Worm (Caenorhabditis elegans) whole organism, L4 larva: ENCODE results near the gene ule-5.

Source experiments
- F10B5.3 ChIP-seq: sonication (generic microtip); optimal IDR thresholded peaks from 2 replicates; lab custom pipeline; 2016; ENCODE audit warnings: mild to moderate bottlenecking, missing genetic modification characterization, missing compliant biosample characterization
- F37D6.2 ChIP-seq: sonication (generic microtip); optimal IDR thresholded peaks from 2 replicates; lab custom pipeline; 2016; ENCODE audit warnings: mild to moderate bottlenecking, missing genetic modification characterization, missing compliant biosample characterization
- F49E8.2 ChIP-seq: sonication (generic microtip); optimal IDR thresholded peaks from 2 replicates; lab custom pipeline; 2016; ENCODE audit warnings: missing compliant biosample characterization, mild to moderate bottlenecking, missing genetic modification characterization, borderline replicate concordance
- R02D3.7 ChIP-seq: fragments of 150-350 bp; sonication (generic microtip); optimal IDR thresholded peaks from 3 replicates; lab custom pipeline; 2014; ENCODE audit warnings: missing biosample characterization, missing genetic modification characterization
- T20F7.1 ChIP-seq: fragments of 200-800 bp; sonication (Bioruptor generic); optimal IDR thresholded peaks from 2 replicates; lab custom pipeline; 2018; ENCODE audit warnings: mild to moderate bottlenecking, missing genetic modification characterization, missing compliant biosample characterization
- T26A8.4 ChIP-seq: fragments of 200-800 bp; sonication (Bioruptor generic); IDR thresholded peaks from 2 replicates; pipeline ENCODE4 v1.3.6; 2022; ENCODE audit warnings: missing genetic modification characterization, missing compliant biosample characterization
- Y48G9A.11 ChIP-seq: fragments of 200-800 bp; sonication (Bioruptor generic); IDR thresholded peaks from 2 replicates; pipeline ENCODE4 v1.3.6; 2022; ENCODE audit warnings: missing genetic modification reagents, missing genetic modification characterization, missing compliant biosample characterization
- Y75B8A.6 ChIP-seq: fragments of 200-800 bp; sonication (Bioruptor generic); IDR thresholded peaks from 2 replicates; pipeline ENCODE4 v1.3.6; 2022; ENCODE audit warnings: missing genetic modification reagents, missing genetic modification characterization, missing compliant biosample characterization
- ZK337.2 ChIP-seq: fragments of 200-800 bp; sonication (Bioruptor generic); IDR thresholded peaks from 2 replicates; pipeline ENCODE4 v1.3.6; 2022; ENCODE audit warnings: missing genetic modification reagents, missing genetic modification characterization, missing compliant biosample characterization
- ZK546.5 ChIP-seq, 2 experiments: sonication (generic microtip); optimal IDR thresholded peaks; 2 replicates each; lab custom pipeline; 2017; ENCODE audit warnings: missing biosample characterization in 2 of 2, missing genetic modification characterization in 2 of 2
- aha-1 ChIP-seq: fragments of 150-350 bp; peaks from one replicate; lab custom pipeline; 2014; ENCODE audit warnings: missing biosample characterization, missing genetic modification characterization
- aly-2 ChIP-seq: sonication (generic microtip); optimal IDR thresholded peaks from 2 replicates; lab custom pipeline; 2018; ENCODE audit warnings: missing biosample characterization, missing genetic modification characterization
- arid-1 ChIP-seq: fragments of 200-800 bp; sonication (Bioruptor generic); conservative IDR thresholded peaks from 2 replicates; pipeline ENCODE4 v1.3.6; 2022; ENCODE audit warnings: missing genetic modification reagents, missing genetic modification characterization, missing compliant biosample characterization
- ceh-28 ChIP-seq: fragments of 150-350 bp; optimal IDR thresholded peaks from 2 replicates; lab custom pipeline; 2014; ENCODE audit warnings: missing biosample characterization, missing genetic modification reagents, missing genetic modification characterization
- ceh-62 ChIP-seq: sonication (generic microtip); optimal IDR thresholded peaks from 2 replicates; lab custom pipeline; 2017; ENCODE audit warnings: missing biosample characterization, missing genetic modification characterization
- ceh-82 ChIP-seq: sonication (generic microtip); optimal IDR thresholded peaks from 2 replicates; lab custom pipeline; 2017; ENCODE audit warnings: missing biosample characterization, missing genetic modification characterization
- daf-12 ChIP-seq: fragments of 150-350 bp; optimal IDR thresholded peaks from 2 replicates; lab custom pipeline; 2014; ENCODE audit warnings: missing biosample characterization, missing genetic modification reagents, missing genetic modification characterization
- daf-19 ChIP-seq: fragments of 200-800 bp; sonication (Bioruptor generic); conservative IDR thresholded peaks from 2 replicates; pipeline ENCODE4 v1.3.6; 2022; ENCODE audit warnings: missing genetic modification characterization, missing compliant biosample characterization
- egl-27 ChIP-seq: sonication (generic microtip); optimal IDR thresholded peaks from 3 replicates; lab custom pipeline; 2017; ENCODE audit warnings: missing biosample characterization, missing genetic modification reagents, missing genetic modification characterization
- fos-1 ChIP-seq: fragments of 150-350 bp; optimal IDR thresholded peaks from 2 replicates; lab custom pipeline; 2014; ENCODE audit warnings: missing biosample characterization, missing genetic modification characterization
- lim-7 ChIP-seq: fragments of 200-800 bp; sonication (Bioruptor generic); IDR thresholded peaks from 2 replicates; pipeline ENCODE4 v1.3.6; 2022; ENCODE audit warnings: missing genetic modification characterization, missing compliant biosample characterization
- lin-38 ChIP-seq: fragments of 200-800 bp; sonication (Bioruptor generic); IDR thresholded peaks from 2 replicates; pipeline ENCODE4 v1.3.6; 2022; ENCODE audit warnings: missing genetic modification reagents, missing genetic modification characterization, missing compliant biosample characterization
- madf-9 ChIP-seq: fragments of 200-800 bp; sonication (Bioruptor generic); conservative IDR thresholded peaks from 2 replicates; pipeline ENCODE4 v1.3.6; 2022; ENCODE audit warnings: missing genetic modification reagents, missing genetic modification characterization, missing compliant biosample characterization
- mep-1 ChIP-seq: fragments of 150-350 bp; sonication (generic microtip); optimal IDR thresholded peaks from 3 replicates; lab custom pipeline; 2014; ENCODE audit warnings: missing biosample characterization, missing genetic modification characterization
- nhr-10 ChIP-seq: fragments of 150-350 bp; optimal IDR thresholded peaks from 2 replicates; lab custom pipeline; 2014; ENCODE audit warnings: missing biosample characterization, missing genetic modification characterization
- nhr-102 ChIP-seq: sonication (generic microtip); optimal IDR thresholded peaks from 2 replicates; lab custom pipeline; 2016; ENCODE audit warnings: mild to moderate bottlenecking, missing genetic modification characterization, moderate library complexity, missing compliant biosample characterization
- nhr-11 ChIP-seq: fragments of 150-350 bp; optimal IDR thresholded peaks from 2 replicates; lab custom pipeline; 2014; ENCODE audit warnings: missing biosample characterization, missing genetic modification characterization
- nhr-41 ChIP-seq: fragments of 200-800 bp; sonication (Bioruptor generic); IDR thresholded peaks from 2 replicates; pipeline ENCODE4 v1.3.6; 2022; ENCODE audit warnings: missing genetic modification reagents, missing genetic modification characterization, missing compliant biosample characterization
- pha-4 ChIP-seq, 2 experiments: fragments of 150-350 bp in 1 of 2; fragments of 200-800 bp in 1 of 2; sonication (Bioruptor generic) in 1 of 2; IDR thresholded peaks in 1 of 2; optimal IDR thresholded peaks in 1 of 2; 2 replicates each; pipeline versions ENCODE4 v1.3.6 to Lab custom; 2014 to 2022; ENCODE audit warnings: missing genetic modification characterization in 2 of 2, missing genetic modification reagents in 2 of 2, missing biosample characterization in 1 of 2, missing compliant biosample characterization in 1 of 2
- rbr-2 ChIP-seq: sonication (generic microtip); optimal IDR thresholded peaks from 2 replicates; lab custom pipeline; 2016; ENCODE audit warnings: missing genotype, missing genetic modification characterization, missing compliant biosample characterization
- sdz-12 ChIP-seq: fragments of 200-800 bp; sonication (Bioruptor generic); optimal IDR thresholded peaks from 2 replicates; lab custom pipeline; 2018; ENCODE audit warnings: mild to moderate bottlenecking, missing genetic modification characterization, missing compliant biosample characterization
- set-16 ChIP-seq: fragments of 200-800 bp; sonication (Bioruptor generic); IDR thresholded peaks from 2 replicates; pipeline ENCODE4 v1.3.6; 2022; ENCODE audit warnings: missing genetic modification reagents, missing genetic modification characterization, missing compliant biosample characterization
- skn-1 ChIP-seq: fragments of 150-350 bp; optimal IDR thresholded peaks from 2 replicates; lab custom pipeline; 2014; ENCODE audit warnings: missing biosample characterization, missing genetic modification characterization
- tag-97 ChIP-seq: fragments of 200-800 bp; sonication (Bioruptor generic); IDR thresholded peaks from 2 replicates; pipeline ENCODE4 v1.3.6; 2022; ENCODE audit warnings: missing genetic modification characterization, missing compliant biosample characterization
- tra-1 ChIP-seq: fragments of 200-800 bp; sonication (Bioruptor generic); IDR thresholded peaks from 2 replicates; pipeline ENCODE4 v1.3.6; 2022; ENCODE audit warnings: missing genetic modification reagents, missing genetic modification characterization, missing compliant biosample characterization
- unc-62 ChIP-seq, 3 experiments: fragments of 150-350 bp in 1 of 3; sonication (generic microtip); optimal IDR thresholded peaks in 2 of 3; peaks in 1 of 3; 1 replicate in 1 of 3; 2 replicates in 2 of 3; lab custom pipeline; 2014 to 2017; ENCODE audit warnings: missing biosample characterization in 3 of 3, missing genetic modification characterization in 3 of 3, missing genetic modification reagents in 3 of 3, missing genotype in 1 of 3
- zfp-2 ChIP-seq: sonication (generic microtip); optimal IDR thresholded peaks from 2 replicates; lab custom pipeline; 2016; ENCODE audit warnings: mild to moderate bottlenecking, missing genetic modification characterization, missing compliant biosample characterization
- ztf-11 ChIP-seq: fragments of 150-350 bp; optimal IDR thresholded peaks from 2 replicates; lab custom pipeline; 2014; ENCODE audit warnings: missing biosample characterization, missing genetic modification characterization

Gene ule-5

DNA sequence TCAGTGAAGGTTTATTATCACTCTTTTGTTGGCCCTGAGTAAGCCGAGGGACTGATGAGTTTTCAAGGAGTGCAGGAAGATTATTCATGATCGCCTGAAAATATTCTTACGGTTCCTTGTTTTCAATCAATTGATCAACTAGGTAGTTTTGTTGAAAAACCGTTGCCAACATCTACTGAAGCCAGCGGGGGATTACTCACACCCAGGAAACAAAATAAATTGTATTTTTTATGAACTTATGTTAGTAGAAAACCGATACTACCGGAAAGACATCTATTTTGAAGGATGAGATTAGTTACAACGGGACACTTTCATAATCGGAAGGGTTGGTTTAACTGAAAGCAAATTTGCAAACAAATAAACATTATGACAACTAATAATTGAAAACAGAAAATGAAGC is 4.8 kb upstream of the ule-5 start, which contains the start of gene Y62H9A.2:
Y62H9A.2 (minus strand) TSS at position 101 of the 400 bp plus-strand sequence.
- TF ChIP-seq ceh-62 (tag; lab: Kevin White, UChicago): no peak
- TF ChIP-seq ztf-11: no peak
- TF ChIP-seq F49E8.2 (tag; lab: Kevin White, UChicago): no peak
- TF ChIP-seq ceh-28 (tag; lab: Kevin White, UChicago): no peak
- TF ChIP-seq lin-38 (GFP tag; lab: Robert Waterston, UW): no peak
- no peak for TF ChIP-seq F10B5.3 (tag; lab: Kevin White, UChicago)

DNA sequence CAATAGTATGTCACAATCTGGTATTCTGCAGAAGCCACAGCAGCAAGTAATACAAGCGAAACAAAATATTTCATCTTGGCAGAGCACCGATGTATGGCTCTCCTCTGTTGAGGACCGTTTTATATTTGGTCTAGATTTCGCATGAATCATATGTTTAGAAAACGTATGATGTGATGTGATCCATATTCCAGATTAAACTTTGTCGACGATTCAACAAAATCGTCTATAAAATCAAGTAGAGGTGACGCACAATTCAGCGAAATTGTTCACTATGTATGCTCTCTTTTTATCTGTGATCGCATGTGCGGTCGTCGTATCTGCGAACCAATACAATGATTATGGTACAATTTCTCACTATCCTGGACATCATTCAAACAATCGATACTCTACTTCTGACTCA is 3.1 kb upstream of the ule-5 start, which contains the start of the genes Y62H9A.3 and Y62H9A.4:
Y62H9A.3 (minus strand) TSS at position 101 of the 400 bp plus-strand sequence.
Y62H9A.4 (plus strand) TSS at position 256 of the 400 bp plus-strand sequence.
- TF ChIP-seq unc-62 (GFP tag; optimal IDR thresholded peaks at IDR 0.05 in 1 of 2; lab: Kevin White, UChicago) (peak in 1 of 2 experiments; percentile 55), unc-62 (tag; optimal IDR thresholded peaks at IDR 0.05; lab: Kevin White, UChicago) (no peak), tag-97 (GFP tag; lab: Robert Waterston, UW) (no peak)
- TF ChIP-seq, all 104 proteins: peak for 1

DNA sequence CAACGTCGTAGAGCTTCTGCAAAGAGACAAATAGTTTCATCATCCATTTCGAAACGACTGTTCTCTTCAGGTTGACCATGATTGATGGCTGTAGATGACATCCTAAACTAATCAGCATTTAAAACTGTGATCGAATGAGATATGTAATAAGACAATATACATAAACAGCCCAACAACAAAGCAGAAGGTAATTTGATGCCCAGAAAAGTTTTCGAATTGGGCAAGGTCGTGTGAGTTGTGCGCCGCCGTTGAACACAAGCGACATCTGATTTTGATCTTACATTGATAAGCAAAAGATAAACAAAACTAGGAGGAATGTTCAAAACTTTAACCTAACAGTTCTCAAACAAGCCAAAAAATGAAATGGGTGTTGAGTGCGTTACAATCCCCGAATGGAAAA is 2.6 kb downstream of the ule-5 start, which contains the start of gene Y62H9A.7:
Y62H9A.7 (minus strand) TSS at position 101 of the 400 bp plus-strand sequence.
- TF ChIP-seq skn-1 (tag; lab: Kevin White, UChicago) (no peak), daf-19 (GFP tag; lab: Robert Waterston, UW) (no peak), daf-12 (tag; lab: Kevin White, UChicago) (no peak)

DNA sequence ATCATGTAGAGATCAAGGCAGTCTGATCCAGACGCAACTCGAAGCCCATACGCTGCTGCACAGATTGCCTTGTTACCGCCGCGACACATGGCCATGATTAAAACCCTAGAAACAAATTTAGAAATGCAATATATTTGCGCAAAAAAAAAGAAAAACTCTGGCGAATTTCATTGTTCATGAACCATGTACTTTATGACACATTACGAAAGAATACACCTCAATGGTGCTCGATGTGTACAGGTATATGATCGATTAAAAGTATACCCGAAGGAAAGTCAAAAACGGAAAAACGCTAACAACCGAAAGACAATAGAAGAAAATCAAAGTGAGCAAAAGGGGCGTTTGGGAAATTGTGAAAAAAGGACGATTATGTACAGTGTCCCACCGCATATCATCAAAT is 9.4 kb downstream of the ule-5 start, which contains the start of gene Y62H9A.8:
Y62H9A.8 (minus strand) TSS at position 101 of the 400 bp plus-strand sequence.
- TF ChIP-seq lim-7 (GFP tag; lab: Robert Waterston, UW) (no peak), ztf-11 (no peak), Y48G9A.11 (GFP tag; lab: Robert Waterston, UW) (no peak), R02D3.7 (tag; lab: Kevin White, UChicago) (no peak), sdz-12 (no peak), ZK546.5 (tag; optimal IDR thresholded peaks at IDR 0.05; lab: Kevin White, UChicago) (no peak), aly-2 (tag; lab: Kevin White, UChicago) (no peak), T26A8.4 (no peak), fos-1 (tag; lab: Kevin White, UChicago) (no peak), skn-1 (tag; lab: Kevin White, UChicago) (no peak)

DNA sequence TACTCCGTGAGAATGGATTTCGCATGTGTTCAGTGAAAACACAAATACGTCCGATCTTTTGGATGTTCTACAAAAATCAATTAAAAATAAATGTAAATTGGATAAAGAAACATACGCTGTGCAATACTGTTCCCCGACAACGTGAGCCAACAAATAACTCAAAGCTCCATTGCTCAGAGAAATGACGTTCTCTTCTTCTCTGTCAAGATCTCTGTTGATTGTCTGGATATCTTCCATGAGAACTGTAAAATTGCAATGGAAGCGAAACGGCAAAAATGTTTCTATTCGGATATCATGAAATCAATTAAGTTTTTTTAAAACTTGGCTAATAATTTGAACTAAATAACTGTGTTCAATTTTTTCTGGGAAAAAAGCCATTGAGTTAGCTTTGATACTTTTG is 13.8 kb downstream of the ule-5 start:
- no peak for TF ChIP-seq skn-1 (tag; lab: Kevin White, UChicago)
- TF ChIP-seq aha-1: peak; percentile 93

DNA sequence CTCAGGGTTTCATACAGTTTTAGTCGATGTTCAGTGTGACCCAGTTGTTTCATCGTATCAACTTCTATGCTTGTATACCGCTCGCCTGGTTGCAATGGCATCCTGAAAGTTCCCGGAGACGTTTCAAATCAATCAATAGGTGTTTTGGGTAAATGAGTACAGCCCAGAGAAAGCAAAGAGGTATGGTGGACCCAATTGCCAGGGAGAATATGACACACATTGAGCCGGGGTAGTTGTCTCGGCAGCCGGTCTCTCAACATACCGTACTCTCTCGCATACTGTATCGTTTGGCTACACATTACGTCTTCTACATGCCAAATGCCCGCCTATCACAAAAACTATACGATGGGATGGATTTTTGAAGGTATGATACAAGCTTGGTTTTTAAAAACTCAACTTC is 15.1 kb downstream of the ule-5 start, which contains the start of gene Y62H9A.9:
Y62H9A.9 (minus strand) TSS at position 101 of the 400 bp plus-strand sequence.
- no peak for TF ChIP-seq zfp-2
- no peak for TF ChIP-seq aly-2 (tag; lab: Kevin White, UChicago)
- no peak for TF ChIP-seq madf-9 (GFP tag; lab: Robert Waterston, UW)
- TF ChIP-seq mep-1 (tag; lab: Kevin White, UChicago): no peak
- no peak for TF ChIP-seq T20F7.1
- TF ChIP-seq egl-27: no peak
- TF ChIP-seq nhr-41 (GFP tag; lab: Robert Waterston, UW): no peak
- no peak for TF ChIP-seq sdz-12
- TF ChIP-seq Y75B8A.6 (GFP tag; lab: Robert Waterston, UW): no peak
- no peak for TF ChIP-seq daf-19 (GFP tag; lab: Robert Waterston, UW)
- TF ChIP-seq tra-1 (GFP tag; lab: Robert Waterston, UW): no peak

DNA sequence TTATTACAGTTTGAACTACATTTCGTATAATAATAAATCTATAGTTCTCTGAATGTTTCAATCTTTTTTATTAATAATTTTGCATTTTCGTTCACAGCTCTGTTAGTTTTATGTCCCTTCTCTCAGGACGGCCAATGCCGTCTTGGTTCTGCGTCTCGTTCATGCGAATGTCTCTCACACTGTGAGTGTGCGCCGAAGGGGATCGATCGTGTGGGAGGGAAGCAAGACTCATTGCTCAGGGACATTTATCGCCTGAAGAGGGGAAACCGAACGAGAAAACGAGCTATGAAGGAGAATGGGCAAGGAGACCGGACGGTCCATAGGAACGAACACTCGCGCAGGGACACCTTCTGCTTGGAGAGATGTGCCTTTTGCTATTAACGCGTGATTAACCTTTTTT is 16.1 kb downstream of the ule-5 start:
- TF ChIP-seq ZK337.2 (GFP tag; lab: Robert Waterston, UW): no peak
- TF ChIP-seq ceh-28 (tag; lab: Kevin White, UChicago): peak; percentile 43
- no peak for TF ChIP-seq ceh-82 (tag; lab: Kevin White, UChicago)
- no peak for TF ChIP-seq nhr-11 (tag; lab: Kevin White, UChicago)
- TF ChIP-seq arid-1 (GFP tag; lab: Robert Waterston, UW): no peak
- peak; percentile 46 for TF ChIP-seq rbr-2 (tag; lab: Kevin White, UChicago)
- TF ChIP-seq nhr-10 (tag; lab: Kevin White, UChicago): no peak
- no peak for TF ChIP-seq skn-1 (tag; lab: Kevin White, UChicago)
- peak in 1 of 2 experiments; percentile 85 for TF ChIP-seq unc-62 (GFP tag; optimal IDR thresholded peaks at IDR 0.05 in 1 of 2; lab: Kevin White, UChicago)
- TF ChIP-seq unc-62 (tag; optimal IDR thresholded peaks at IDR 0.05; lab: Kevin White, UChicago): no peak
- no peak for TF ChIP-seq Y48G9A.11 (GFP tag; lab: Robert Waterston, UW)
- peak; percentile 57 for TF ChIP-seq aha-1
- peak; percentile 51 for TF ChIP-seq F37D6.2 (tag; lab: Kevin White, UChicago)
- TF ChIP-seq nhr-102 (tag; lab: Kevin White, UChicago): no peak
- TF ChIP-seq pha-4 (GFP tag; IDR thresholded peaks at IDR 0.05; lab: Robert Waterston, UW): no peak
- TF ChIP-seq pha-4 (tag; optimal IDR thresholded peaks at IDR 0.05; lab: Kevin White, UChicago): no peak
- TF ChIP-seq set-16 (GFP tag; lab: Robert Waterston, UW): no peak
